Worm (Caenorhabditis elegans): Measurements from ENCODE around the gene R08D7.4.

Gene R08D7.4

ce11 chrIII:8937571-8937970 is 34.1 kb upstream of the R08D7.4 start (continued):
- TF ChIP-seq ztf-26 (tag; optimal IDR thresholded peaks at IDR 0.05) (no peak), Y79H2A.3 (GFP tag; conservative IDR thresholded peaks at IDR 0.05) (0 out of 2 replicates have a peak, but pooled peaks have one; percentile 55)

DNA sequence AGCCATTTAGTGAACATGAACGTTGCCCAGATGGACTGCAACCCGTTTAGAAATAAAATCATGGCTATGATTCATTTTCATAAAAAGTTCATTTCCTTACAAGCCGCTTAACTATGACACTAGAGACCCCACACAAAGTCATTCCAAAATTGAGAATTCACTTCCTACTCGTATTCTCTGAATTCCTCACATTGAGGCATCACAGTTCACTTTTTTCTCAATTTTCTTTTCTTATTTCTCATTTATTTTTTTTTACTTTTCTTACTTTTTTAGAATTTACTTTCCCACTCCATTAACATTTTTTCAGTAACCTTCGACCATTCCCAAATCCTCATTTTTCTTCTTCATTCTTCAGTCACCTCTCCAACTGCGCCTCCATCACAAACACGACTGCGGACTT is 27.3 kb upstream of the R08D7.4 start, which contains the start of gene dhrr-1:
dhrr-1 (plus strand) TSS at position 301 of the 400 bp plus-strand sequence.
- no peak for TF ChIP-seq hmg-20 (GFP tag; IDR thresholded peaks at IDR 0.05)
- TF ChIP-seq madf-10 (tag; optimal IDR thresholded peaks at IDR 0.05), result no peak
- no peak for TF ChIP-seq lin-26 (GFP tag; IDR thresholded peaks at IDR 0.05)
- no peak for TF ChIP-seq hsf-1 (GFP tag; IDR thresholded peaks at IDR 0.05)
- TF ChIP-seq madf-6 (GFP tag; IDR thresholded peaks at IDR 0.05), result no peak
- TF ChIP-seq somi-1 (GFP tag; optimal IDR thresholded peaks at IDR 0.05), result no peak
- TF ChIP-seq D2030.7 (GFP tag; IDR thresholded peaks at IDR 0.05), result no peak
- no peak for TF ChIP-seq dpl-1 (GFP tag; optimal IDR thresholded peaks at IDR 0.05)
- TF ChIP-seq ztf-25 (GFP tag; IDR thresholded peaks at IDR 0.05), result no peak
- TF ChIP-seq C17E4.6 (GFP tag; IDR thresholded peaks at IDR 0.05), result no peak
- TF ChIP-seq mes-4 (tag; optimal IDR thresholded peaks at IDR 0.05), result no peak
- TF ChIP-seq lag-1 (GFP tag; IDR thresholded peaks at IDR 0.05), result no peak
- no peak for TF ChIP-seq nhr-80 (tag; optimal IDR thresholded peaks at IDR 0.05)
- TF ChIP-seq F23B12.7 (tag; optimal IDR thresholded peaks at IDR 0.05; ENCODE audit: insufficient read depth), result no peak
- TF ChIP-seq ceh-58 (GFP tag; IDR thresholded peaks at IDR 0.05), result no peak
- no peak for TF ChIP-seq snpc-1.1 (tag; optimal IDR thresholded peaks at IDR 0.05; ENCODE audit: insufficient read depth)
- no peak for TF ChIP-seq akir-1 (GFP tag; optimal IDR thresholded peaks at IDR 0.05)
- no peak for TF ChIP-seq ccch-3 (GFP tag; optimal IDR thresholded peaks at IDR 0.05)
- no peak for TF ChIP-seq F37B4.10 (GFP tag; IDR thresholded peaks at IDR 0.05)
- TF ChIP-seq nfyb-1 (GFP tag; IDR thresholded peaks at IDR 0.05), result no peak

DNA sequence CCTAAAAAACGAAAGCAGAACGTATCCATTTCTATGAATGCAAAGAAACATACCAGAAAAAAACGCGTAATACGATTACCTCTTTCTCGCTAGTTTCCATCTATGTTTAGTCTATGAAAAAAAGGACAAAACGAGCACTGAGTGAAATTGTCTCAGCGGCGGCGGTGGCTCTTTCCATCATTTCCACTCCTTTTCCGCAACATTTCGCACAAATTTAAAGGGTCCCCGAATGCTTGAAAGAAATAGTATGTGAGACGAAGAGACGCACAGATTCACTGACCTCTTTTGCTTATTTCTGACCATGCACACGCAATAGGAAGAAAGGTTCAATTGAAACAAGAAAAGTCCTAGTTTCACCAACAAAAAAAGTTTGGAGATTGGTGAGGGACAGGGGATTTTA is 25.4 kb upstream of the R08D7.4 start:
- TF ChIP-seq hmg-1.2 (GFP tag; IDR thresholded peaks at IDR 0.05) (0 out of 2 replicates have a peak, but pooled peaks have one; percentile 23), bed-1 (GFP tag; IDR thresholded peaks at IDR 0.05) (no peak)

DNA sequence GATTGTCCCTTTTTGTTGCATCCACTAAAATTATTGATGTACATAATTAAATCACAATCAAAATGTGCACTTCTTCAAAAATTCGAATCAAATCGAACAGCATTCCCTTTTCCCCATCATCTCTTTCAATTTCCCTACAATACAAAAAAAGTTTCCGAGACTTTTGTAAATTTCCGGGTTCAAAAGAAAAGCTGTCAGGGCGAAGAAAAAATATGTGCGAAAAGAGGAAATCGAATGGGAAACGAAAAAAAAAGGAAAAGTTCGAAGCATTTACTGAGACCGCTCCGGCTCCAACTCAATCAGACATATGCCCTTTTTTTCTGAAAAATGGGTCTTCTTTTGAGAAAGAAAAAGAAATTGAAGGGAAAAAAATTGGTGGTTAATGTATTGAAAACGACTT is 22.5 kb upstream of the R08D7.4 start:
- TF ChIP-seq snpc-4 (GFP tag; optimal IDR thresholded peaks at IDR 0.05) (no peak), snpc-4 (tag; optimal IDR thresholded peaks at IDR 0.05) (no peak), Y53G8AR.9 (GFP tag; conservative IDR thresholded peaks at IDR 0.05) (no peak), unc-130 (GFP tag; optimal IDR thresholded peaks at IDR 0.05) (no peak), F39B2.1 (GFP tag; IDR thresholded peaks at IDR 0.05) (no peak), bed-1 (GFP tag; IDR thresholded peaks at IDR 0.05) (no peak), snpc-1.1 (tag; optimal IDR thresholded peaks at IDR 0.05; ENCODE audit: insufficient read depth) (no peak), egl-18 (GFP tag; IDR thresholded peaks at IDR 0.05) (no peak), ztf-28 (GFP tag; IDR thresholded peaks at IDR 0.05) (no peak), C17E4.6 (GFP tag; IDR thresholded peaks at IDR 0.05) (no peak), mxl-1 (tag; optimal IDR thresholded peaks at IDR 0.05) (no peak), atf-7 (tag; optimal IDR thresholded peaks at IDR 0.05) (no peak), nhr-27 (tag; optimal IDR thresholded peaks at IDR 0.05) (no peak), pha-4 (tag; optimal IDR thresholded peaks at IDR 0.05) (no peak), attf-3 (GFP tag; conservative IDR thresholded peaks at IDR 0.05) (no peak), unc-62 (GFP tag; optimal IDR thresholded peaks at IDR 0.05) (no peak)

All from whole organism, young adult.